Worm (Caenorhabditis elegans): ENCODE data around the gene fbxb-98.

- no peak for TF ChIP-seq alr-1 (tag; optimal IDR thresholded peaks at IDR 0.05)
- no peak for TF ChIP-seq skn-1 (tag; optimal IDR thresholded peaks at IDR 0.05)
- no peak for TF ChIP-seq mab-5 (tag; optimal IDR thresholded peaks at IDR 0.05)
- no peak for TF ChIP-seq nhr-77 (tag; optimal IDR thresholded peaks at IDR 0.05)
- TF ChIP-seq ceh-82 (tag; optimal IDR thresholded peaks at IDR 0.05) = no peak
- TF ChIP-seq ztf-1 (GFP tag; conservative IDR thresholded peaks at IDR 0.05) = no peak
- TF ChIP-seq lin-39 (tag; optimal IDR thresholded peaks at IDR 0.05) = no peak
- no peak for TF ChIP-seq nhr-12 (tag; optimal IDR thresholded peaks at IDR 0.05)
Measured at ce11 chrII:1884635-1885034, 22.2 kb downstream of the fbxb-98 start, which contains the start of gene math-6.
